Comparison of ENCODE assay signal across 3 fruit fly cellular contexts in genomic region chr2L:7145881-7146280, dm6.
TF ChIP-seq lines count a peak whose summit lies in the region.

No protein-coding gene starts in this region.

TF ChIP-seq in whole organism, embryonic, 481 proteins besides CTCF, POLR2A, EP300 and RAD21 (continued from another document):
- TF ChIP-seq sug (tag; optimal IDR thresholded peaks at IDR 0.05; lab: Kevin White, UChicago) (no peak), Drgx (GFP tag; IDR thresholded peaks at IDR 0.05; lab: Robert Waterston, UW) (peak; percentile 86), CG11504 (tag; optimal IDR thresholded peaks at IDR 0.05; lab: Kevin White, UChicago) (peak; percentile 10), ftz-f1 (GFP tag; optimal IDR thresholded peaks at IDR 0.05; lab: Kevin White, UChicago) (no peak)

TF ChIP-seq in whole organism, prepupa, 60 proteins besides CTCF, POLR2A, EP300 and RAD21 (continued from another document):
- TF ChIP-seq CG9139 (GFP tag; optimal IDR thresholded peaks at IDR 0.05; lab: Kevin White, UChicago) (peak; percentile 29), CG4318 (GFP tag; optimal IDR thresholded peaks at IDR 0.05; lab: Kevin White, UChicago) (peak; percentile 69), fd59A (GFP tag; optimal IDR thresholded peaks at IDR 0.05; lab: Kevin White, UChicago) (peak; percentile 60), svp (GFP tag; lab: Kevin White, UChicago) (peak; percentile 75), vri (GFP tag; optimal IDR thresholded peaks at IDR 0.05; lab: Kevin White, UChicago) (peak; percentile 14), CG6854 (GFP tag; optimal IDR thresholded peaks at IDR 0.05; lab: Kevin White, UChicago) (no peak), Hr39 (GFP tag; optimal IDR thresholded peaks at IDR 0.05; lab: Kevin White, UChicago) (peak; percentile 35), dsx (GFP tag; optimal IDR thresholded peaks at IDR 0.05; lab: Kevin White, UChicago; ENCODE audit: poor library complexity, severe bottlenecking) (peak; percentile 50), Eip93F (GFP tag; optimal IDR thresholded peaks at IDR 0.05; lab: Kevin White, UChicago) (no peak), achi (GFP tag; optimal IDR thresholded peaks at IDR 0.05; lab: Kevin White, UChicago) (peak; percentile 71), esn (GFP tag; optimal IDR thresholded peaks at IDR 0.05; lab: Kevin White, UChicago) (peak; percentile 50), acj6 (GFP tag; optimal IDR thresholded peaks at IDR 0.05; lab: Kevin White, UChicago) (peak; percentile 43), pdm3 (GFP tag; optimal IDR thresholded peaks at IDR 0.05; lab: Kevin White, UChicago) (peak; percentile 69), CG10669 (GFP tag; optimal IDR thresholded peaks at IDR 0.05; lab: Kevin White, UChicago) (peak; percentile 54), Lpt (GFP tag; optimal IDR thresholded peaks at IDR 0.05; lab: Kevin White, UChicago) (peak; percentile 60), Sox14 (GFP tag; optimal IDR thresholded peaks at IDR 0.05; lab: Kevin White, UChicago) (peak; percentile 68), Blimp-1 (GFP tag; optimal IDR thresholded peaks at IDR 0.05; lab: Kevin White, UChicago) (no peak), CG3032 (tag; optimal IDR thresholded peaks at IDR 0.05; lab: Kevin White, UChicago) (peak; percentile 71), Sox15 (GFP tag; optimal IDR thresholded peaks at IDR 0.05; lab: Kevin White, UChicago) (peak; percentile 25), CG11902 (GFP tag; optimal IDR thresholded peaks at IDR 0.05; lab: Kevin White, UChicago) (no peak), CG16779 (tag; optimal IDR thresholded peaks at IDR 0.05; lab: Kevin White, UChicago) (peak; percentile 44), eg (GFP tag; IDR thresholded peaks at IDR 0.05; lab: Robert Waterston, UW) (peak; percentile 86), net (GFP tag; optimal IDR thresholded peaks at IDR 0.05; lab: Kevin White, UChicago) (peak; percentile 68), CG1621 (tag; optimal IDR thresholded peaks at IDR 0.05; lab: Kevin White, UChicago) (peak; percentile 59), Gug (GFP tag; IDR thresholded peaks at IDR 0.05; lab: Robert Waterston, UW) (peak; percentile 72), lz (GFP tag; optimal IDR thresholded peaks at IDR 0.05; lab: Kevin White, UChicago) (peak; percentile 42), CG8119 (GFP tag; IDR thresholded peaks at IDR 0.05; lab: Robert Waterston, UW) (peak; percentile 86), Met (GFP tag; optimal IDR thresholded peaks at IDR 0.05; lab: Kevin White, UChicago) (peak; percentile 22), topi (GFP tag; optimal IDR thresholded peaks at IDR 0.05; lab: Kevin White, UChicago) (peak; percentile 24), CG7368 (GFP tag; optimal IDR thresholded peaks at IDR 0.05; lab: Kevin White, UChicago) (no peak), Hr38 (GFP tag; optimal IDR thresholded peaks at IDR 0.05; lab: Kevin White, UChicago) (no peak), CG11762 (GFP tag; optimal IDR thresholded peaks at IDR 0.05; lab: Kevin White, UChicago; ENCODE audit: insufficient read depth) (peak; percentile 52), Smox (GFP tag; optimal IDR thresholded peaks at IDR 0.05; lab: Kevin White, UChicago) (peak; percentile 34), Eip75B (GFP tag; optimal IDR thresholded peaks at IDR 0.05; lab: Kevin White, UChicago) (peak; percentile 66), CG31627 (GFP tag; optimal IDR thresholded peaks at IDR 0.05; lab: Kevin White, UChicago) (no peak), CG11294 (GFP tag; IDR thresholded peaks at IDR 0.05; lab: Robert Waterston, UW) (peak; percentile 70)

TF ChIP-seq in whole organism, wandering third instar larva, 38 proteins besides CTCF, POLR2A, EP300 and RAD21 (continued from another document):
- no peak for TF ChIP-seq sv (GFP tag; optimal IDR thresholded peaks at IDR 0.05; lab: Kevin White, UChicago)
- no peak for TF ChIP-seq CG32264 (GFP tag; optimal IDR thresholded peaks at IDR 0.05; lab: Kevin White, UChicago)
- TF ChIP-seq brk (GFP tag; optimal IDR thresholded peaks at IDR 0.05; lab: Kevin White, UChicago): no peak
- TF ChIP-seq psq (GFP tag; optimal IDR thresholded peaks at IDR 0.05; lab: Kevin White, UChicago): peak; percentile 14
- no peak for TF ChIP-seq pan (optimal IDR thresholded peaks at IDR 0.05; lab: Kevin White, UChicago)
- TF ChIP-seq dl (GFP tag; optimal IDR thresholded peaks at IDR 0.05; lab: Kevin White, UChicago; ENCODE audit: insufficient read depth in 1 of 2, partially characterized antibody in 2 of 2): no peak
- TF ChIP-seq Dfd (GFP tag; optimal IDR thresholded peaks at IDR 0.05; lab: Kevin White, UChicago): no peak
